Worm (Caenorhabditis elegans) whole organism, L2 larva: ENCODE measurements around the gene xbx-4.

ENCODE experiments used
- ama-1 ChIP-seq: fragments of 150-350 bp; optimal IDR thresholded peaks from 2 replicates; lab custom pipeline; 2018; ENCODE audit warnings: inconsistent platforms
- dmd-4 ChIP-seq: sonication (generic microtip); optimal IDR thresholded peaks from 2 replicates; lab custom pipeline; 2017; ENCODE audit warnings: missing biosample characterization, missing genetic modification characterization
- fos-1 ChIP-seq: fragments of 150-350 bp; optimal IDR thresholded peaks from 2 replicates; lab custom pipeline; 2014; ENCODE audit warnings: missing biosample characterization, missing genetic modification characterization
- lsy-2 ChIP-seq, 2 experiments: fragments of 150-350 bp in 1 of 2; sonication (generic microtip) in 1 of 2; optimal IDR thresholded peaks; 2 replicates each; lab custom pipeline; 2014 to 2017; ENCODE audit warnings: missing biosample characterization in 2 of 2, missing genetic modification characterization in 2 of 2
- nhr-25 ChIP-seq: fragments of 150-350 bp; sonication (generic microtip); optimal IDR thresholded peaks from 3 replicates; lab custom pipeline; 2014; ENCODE audit warnings: missing biosample characterization, missing genetic modification characterization
- nhr-6 ChIP-seq: fragments of 150-350 bp; optimal IDR thresholded peaks from 2 replicates; lab custom pipeline; 2014; ENCODE audit warnings: missing biosample characterization, missing genetic modification characterization

ce11 chrIV:2111300-2111874, 3.0 kb upstream of the xbx-4 start, which contains the start of gene che-6:
- no peak for TF ChIP-seq nhr-25 (tag; lab: Kevin White, UChicago)
- TF ChIP-seq ama-1 (lab: Kevin White, UChicago) = no peak
- TF ChIP-seq nhr-6 = no peak
- peak in 1 of 2 experiments; percentile 3 for TF ChIP-seq lsy-2 (tag; optimal IDR thresholded peaks at IDR 0.05; lab: Kevin White, UChicago)
- no peak for TF ChIP-seq fos-1 (tag; lab: Kevin White, UChicago)
- no peak for TF ChIP-seq dmd-4 (tag; lab: Kevin White, UChicago)
